Worm (Caenorhabditis elegans) whole organism, dauer: ENCODE results near the gene nhr-7.

Experiments
- unc-62 ChIP-seq: sonication (generic microtip); optimal IDR thresholded peaks from 2 replicates; lab custom pipeline; 2017; ENCODE audit warnings: missing biosample characterization, missing genetic modification reagents, missing genetic modification characterization

Gene nhr-7

ce11 chrIV:11247434-11247833, 23.7 kb downstream of the nhr-7 start:
- TF ChIP-seq unc-62 (GFP tag; lab: Kevin White, UChicago) = no peak

DNA sequence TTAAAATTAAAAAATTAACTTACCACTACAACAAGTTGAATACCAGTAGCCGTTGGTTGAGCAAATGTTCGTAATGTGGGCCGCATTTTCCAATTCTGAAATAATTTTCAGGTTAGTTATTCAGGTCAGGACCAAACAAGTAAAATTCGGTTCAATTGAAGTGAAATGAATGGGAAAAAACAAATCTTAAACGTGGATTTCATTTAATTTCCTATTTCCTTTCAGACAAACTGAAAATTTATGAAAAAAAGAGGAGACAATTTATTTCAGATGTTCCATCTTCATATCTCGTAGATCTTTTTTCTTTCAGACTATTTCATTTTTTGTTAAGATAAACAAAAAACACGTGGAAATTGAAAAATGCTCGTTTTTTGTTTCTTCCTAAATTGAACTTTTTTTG, 29.8 kb downstream of the nhr-7 start, which contains the start of gene C05C12.6:
TSS of gene C05C12.6 (minus strand) at position 101 of the 400 bp plus-strand sequence.
- TF ChIP-seq unc-62 (GFP tag; lab: Kevin White, UChicago) = no peak

ce11 chrIV:11235755-11236154, 35.4 kb downstream of the nhr-7 start:
- no peak for TF ChIP-seq unc-62 (GFP tag; lab: Kevin White, UChicago)

DNA sequence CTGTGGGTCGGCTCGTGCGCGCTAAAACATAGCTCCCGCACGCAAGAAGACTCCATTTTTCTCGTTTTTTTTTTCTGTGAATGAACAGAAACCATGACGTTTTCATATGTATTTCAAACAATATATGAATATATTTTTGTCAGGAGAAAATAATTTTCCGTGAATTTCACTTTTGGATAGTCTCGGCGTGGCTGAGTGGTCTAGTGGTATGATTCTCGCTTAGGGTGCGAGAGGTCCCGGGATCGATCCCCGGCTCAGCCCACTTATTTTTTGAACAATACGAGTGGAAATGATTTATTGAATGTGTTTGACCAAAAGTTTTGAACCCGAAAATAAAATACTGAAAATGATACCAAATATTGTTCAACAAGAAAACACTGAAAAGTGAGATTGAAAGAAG, 39.8 kb downstream of the nhr-7 start:
- no peak for TF ChIP-seq unc-62 (GFP tag; lab: Kevin White, UChicago)

ce11 chrIV:11230069-11230468, 41.1 kb downstream of the nhr-7 start, which contains the start of gene best-7:
TSS of gene best-7 (minus strand) at chrIV:11230307.
- no peak for TF ChIP-seq unc-62 (GFP tag; lab: Kevin White, UChicago)

ce11 chrIV:11229013-11229412, 42.1 kb downstream of the nhr-7 start:
- no peak for TF ChIP-seq unc-62 (GFP tag; lab: Kevin White, UChicago)

- no peak for TF ChIP-seq unc-62 (GFP tag; lab: Kevin White, UChicago)
Measured at ce11 chrIV:11226545-11226944, 44.6 kb downstream of the nhr-7 start.

DNA sequence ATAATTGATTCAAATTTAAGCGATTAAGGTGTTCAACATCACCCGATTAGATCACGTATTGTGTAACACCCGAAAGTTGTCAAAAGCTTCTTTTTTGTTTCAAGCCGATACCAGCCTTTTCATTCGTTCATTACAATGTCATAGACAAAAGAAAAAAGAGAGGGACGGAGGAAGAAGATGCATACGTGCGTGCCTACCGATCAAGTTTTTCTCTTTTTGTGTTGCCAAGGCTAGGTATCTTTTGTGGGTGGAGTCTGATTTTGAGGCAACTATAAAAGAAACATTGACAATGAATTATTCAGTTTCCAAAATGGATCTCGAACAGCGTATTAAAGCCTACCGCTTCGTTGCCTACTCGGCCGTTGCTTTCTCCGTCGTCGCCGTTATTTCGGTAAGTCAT, 46.0 kb downstream of the nhr-7 start, which contains the start of gene col-125:
TSS of gene col-125 (plus strand) at position 301 of the 400 bp plus-strand sequence.
- no peak for TF ChIP-seq unc-62 (GFP tag; lab: Kevin White, UChicago)

ce11 chrIV:11223878-11224277, 47.3 kb downstream of the nhr-7 start, which contains the start of gene C29F4.3:
TSS of gene C29F4.3 (minus strand) at chrIV:11223978.
- no peak for TF ChIP-seq unc-62 (GFP tag; lab: Kevin White, UChicago)

ce11 chrIV:11218037-11218436, 53.1 kb downstream of the nhr-7 start, which contains the start of gene zip-6:
TSS of gene zip-6 (minus strand) at chrIV:11218137.
- no peak for TF ChIP-seq unc-62 (GFP tag; lab: Kevin White, UChicago)
